Worm (Caenorhabditis elegans) whole organism, late embryonic: Measurements from ENCODE around the gene Y22F5A.11.

ENCODE experiments used
- C38D4.7 ChIP-seq: fragments of 200-800 bp; sonication (Bioruptor generic); optimal IDR thresholded peaks from 2 replicates; lab custom pipeline; 2018; ENCODE audit warnings: mild to moderate bottlenecking, missing genetic modification characterization, moderate library complexity, missing compliant biosample characterization
- F13H6.1 ChIP-seq: sonication (generic microtip); optimal IDR thresholded peaks from 2 replicates; lab custom pipeline; 2016; ENCODE audit warnings: missing genetic modification characterization, missing compliant biosample characterization
- Y22D7AL.16 ChIP-seq: sonication (generic microtip); optimal IDR thresholded peaks from 2 replicates; lab custom pipeline; 2016; ENCODE audit warnings: missing genetic modification characterization, missing compliant biosample characterization
- ama-1 ChIP-seq: fragments of 150-350 bp; optimal IDR thresholded peaks from 2 replicates; lab custom pipeline; 2014
- ceh-18 ChIP-seq: sonication (generic microtip); optimal IDR thresholded peaks from 2 replicates; lab custom pipeline; 2016; ENCODE audit warnings: missing genetic modification characterization, missing compliant biosample characterization
- che-1 ChIP-seq: sonication (generic microtip); optimal IDR thresholded peaks from 2 replicates; lab custom pipeline; 2016; ENCODE audit warnings: mild to moderate bottlenecking, missing genetic modification characterization, missing compliant biosample characterization
- dmd-4 ChIP-seq: sonication (generic microtip); optimal IDR thresholded peaks from 2 replicates; lab custom pipeline; 2016; ENCODE audit warnings: borderline replicate concordance, missing genetic modification characterization, missing compliant biosample characterization
- fkh-10 ChIP-seq: fragments of 150-350 bp; optimal IDR thresholded peaks from 2 replicates; lab custom pipeline; 2014; ENCODE audit warnings: missing biosample characterization, missing genetic modification reagents, missing genetic modification characterization
- lin-11 ChIP-seq: fragments of 200-800 bp; sonication (Bioruptor generic); optimal IDR thresholded peaks from 2 replicates; lab custom pipeline; 2018; ENCODE audit warnings: mild to moderate bottlenecking, missing genetic modification characterization, missing compliant biosample characterization
- pat-9 ChIP-seq: fragments of 200-800 bp; sonication (Bioruptor generic); optimal IDR thresholded peaks from 2 replicates; lab custom pipeline; 2018; ENCODE audit warnings: mild to moderate bottlenecking, missing genetic modification characterization, moderate library complexity, missing compliant biosample characterization
- pha-2 ChIP-seq: sonication (generic microtip); optimal IDR thresholded peaks from 2 replicates; lab custom pipeline; 2017; ENCODE audit warnings: mild to moderate bottlenecking, missing genetic modification characterization, missing compliant biosample characterization
- rnt-1 ChIP-seq: sonication (generic microtip); optimal IDR thresholded peaks from 2 replicates; lab custom pipeline; 2016; ENCODE audit warnings: missing genetic modification characterization, missing compliant biosample characterization
- unc-55 ChIP-seq: sonication (generic microtip); optimal IDR thresholded peaks from 2 replicates; lab custom pipeline; 2017; ENCODE audit warnings: missing biosample characterization, missing genetic modification reagents, missing genetic modification characterization

ce11 chrV:10225610-10226009 is 49.8 kb downstream of the Y22F5A.11 start, which contains the start of gene daf-36:
- TF ChIP-seq rnt-1 (tag; lab: Kevin White, UChicago) (no peak), pha-2 (tag; lab: Kevin White, UChicago) (no peak), lin-11 (tag; lab: Kevin White, UChicago) (no peak), che-1 (no peak), fkh-10 (GFP tag; lab: Kevin White, UChicago) (no peak), ama-1 (lab: Kevin White, UChicago) (no peak), pat-9 (no peak), dmd-4 (tag; lab: Kevin White, UChicago) (no peak), Y22D7AL.16 (tag; lab: Kevin White, UChicago) (no peak), unc-55 (GFP tag; lab: Kevin White, UChicago) (no peak), ceh-18 (no peak), F13H6.1 (no peak), C38D4.7 (GFP tag; lab: Kevin White, UChicago) (no peak)
